Fruit fly (Drosophila melanogaster): Measurements from ENCODE around the gene CG6985.

CG6985 gene

DNA sequence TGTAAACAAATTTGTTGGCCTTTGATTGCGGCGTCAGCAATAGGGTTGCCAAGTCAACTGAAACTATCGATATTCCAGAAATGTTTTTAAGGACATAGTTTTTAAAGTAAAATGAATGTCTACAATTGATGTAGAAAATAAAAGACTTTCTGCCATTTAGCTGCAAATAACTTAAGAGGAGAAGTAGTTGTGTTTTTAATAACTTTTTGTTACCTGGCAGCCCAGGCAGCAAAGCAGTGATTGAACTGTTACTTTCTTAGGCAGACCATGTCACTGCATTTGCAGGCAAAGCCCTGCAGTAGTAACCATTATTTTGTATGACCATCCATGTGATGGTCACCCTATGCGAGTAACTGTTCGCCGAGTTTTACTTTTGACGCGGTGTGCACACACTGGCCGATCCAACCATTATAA lies 9.6 kb downstream of the CG6985 start, which contains the start of the genes rumi, CG7029 and Usp12-46 (continued):
- TF ChIP-seq CG2889 (GFP tag; IDR thresholded peaks at IDR 0.05) (peak; percentile 79), Ptx1 (GFP tag; IDR thresholded peaks at IDR 0.05) (peak; percentile 83), Adf1 (GFP tag; IDR thresholded peaks at IDR 0.05) (peak; percentile 41; the same call in 1 of the 2 replicates), CG31365 (tag; optimal IDR thresholded peaks at IDR 0.05) (peak; percentile 2), CG13287 (GFP tag; IDR thresholded peaks at IDR 0.05; ENCODE audit: partially characterized antibody) (peak; percentile 87), schlank (tag; optimal IDR thresholded peaks at IDR 0.05) (peak; percentile 59), CG10654 (GFP tag; optimal IDR thresholded peaks at IDR 0.05) (peak; percentile 87), gcm (GFP tag; optimal IDR thresholded peaks at IDR 0.05) (peak; percentile 74), CG12236 (GFP tag; optimal IDR thresholded peaks at IDR 0.05) (peak; percentile 77), B-H2 (GFP tag; optimal IDR thresholded peaks at IDR 0.05) (peak; percentile 82), HLH4C (GFP tag; IDR thresholded peaks at IDR 0.05; ENCODE audit: partially characterized antibody) (peak; percentile 78), lov (optimal IDR thresholded peaks at IDR 0.05) (no peak), lov (GFP tag; IDR thresholded peaks at IDR 0.05) (peak; percentile 84; the same call in 2 of the 3 replicates), klu (GFP tag; IDR thresholded peaks at IDR 0.05) (peak; percentile 63), sr (GFP tag; IDR thresholded peaks at IDR 0.05) (peak; percentile 54; the same call in 1 of the 3 replicates), ewg (GFP tag; optimal IDR thresholded peaks at IDR 0.05) (peak; percentile 67), CG13624 (GFP tag; optimal IDR thresholded peaks at IDR 0.05) (peak; percentile 89), pita (GFP tag; optimal IDR thresholded peaks at IDR 0.05) (no peak), Sry-δ (GFP tag; optimal IDR thresholded peaks at IDR 0.05) (peak; percentile 82), gfzf (GFP tag; optimal IDR thresholded peaks at IDR 0.05) (peak; percentile 44), CG15479 (GFP tag; optimal IDR thresholded peaks at IDR 0.05) (no peak), crol (GFP tag; IDR thresholded peaks at IDR 0.05) (0 out of 2 replicates have a peak, but pooled peaks have one; percentile 10), CG7963 (GFP tag; IDR thresholded peaks at IDR 0.05; ENCODE audit: partially characterized antibody) (0 out of 3 replicates have a peak, but pooled peaks have one; percentile 62), Optix (GFP tag; IDR thresholded peaks at IDR 0.05) (peak; percentile 81), Ets65A (GFP tag) (peak; percentile 99), salm (tag; optimal IDR thresholded peaks at IDR 0.05) (peak; percentile 69), Scr (GFP tag; IDR thresholded peaks at IDR 0.05; ENCODE audit: partially characterized antibody) (peak; percentile 81), CG13123 (GFP tag; optimal IDR thresholded peaks at IDR 0.05) (peak; percentile 68), CG11695 (GFP tag; IDR thresholded peaks at IDR 0.05) (peak; percentile 73; the same call in 2 of the 3 replicates), CG12299 (tag; optimal IDR thresholded peaks at IDR 0.05) (peak; percentile 79), CG3407 (GFP tag; optimal IDR thresholded peaks at IDR 0.05) (peak; percentile 72), Fer2 (tag; optimal IDR thresholded peaks at IDR 0.05) (peak; percentile 66), bab2 (GFP tag; optimal IDR thresholded peaks at IDR 0.05) (peak; percentile 88), Mad (GFP tag; optimal IDR thresholded peaks at IDR 0.05) (peak; percentile 89), NC2β (GFP tag; optimal IDR thresholded peaks at IDR 0.05) (peak; percentile 91), nom (GFP tag; optimal IDR thresholded peaks at IDR 0.05) (peak; percentile 58), CG6254 (GFP tag; optimal IDR thresholded peaks at IDR 0.05) (peak; percentile 72), CG12744 (GFP tag; optimal IDR thresholded peaks at IDR 0.05) (peak; percentile 81), Six4 (GFP tag; optimal IDR thresholded peaks at IDR 0.05) (peak; percentile 65), CG18599 (GFP tag; optimal IDR thresholded peaks at IDR 0.05) (peak; percentile 83), fd102C (GFP tag; optimal IDR thresholded peaks at IDR 0.05) (peak; percentile 76), br (optimal IDR thresholded peaks at IDR 0.05) (no peak), Ravus (GFP tag; IDR thresholded peaks at IDR 0.05) (peak; percentile 30), CG11560 (tag; IDR thresholded peaks at IDR 0.05) (peak; percentile 66; the same call in 1 of the 3 replicates), CHES-1-like (GFP tag; optimal IDR thresholded peaks at IDR 0.05) (peak; percentile 97), lilli (GFP tag; optimal IDR thresholded peaks at IDR 0.05) (peak; percentile 95), Dll (GFP tag; IDR thresholded peaks at IDR 0.05; ENCODE audit: partially characterized antibody) (peak; percentile 89), CG4707 (GFP tag; optimal IDR thresholded peaks at IDR 0.05) (peak; percentile 67), CG10209 (GFP tag; optimal IDR thresholded peaks at IDR 0.05) (peak; percentile 84), CG6654 (GFP tag; optimal IDR thresholded peaks at IDR 0.05) (peak; percentile 44)
